Fruit fly (Drosophila melanogaster): Measurements from ENCODE around the gene Bet5.

- TF ChIP-seq rn (GFP tag; IDR thresholded peaks at IDR 0.05) (no peak), CG14655 (GFP tag; optimal IDR thresholded peaks at IDR 0.05) (no peak), CG10348 (GFP tag; IDR thresholded peaks at IDR 0.05) (no peak), EcR (GFP tag; optimal IDR thresholded peaks at IDR 0.05) (no peak), CG34367 (tag; optimal IDR thresholded peaks at IDR 0.05) (no peak), CG9948 (tag; optimal IDR thresholded peaks at IDR 0.05) (no peak), gl (tag; optimal IDR thresholded peaks at IDR 0.05) (no peak), CG17806 (tag; optimal IDR thresholded peaks at IDR 0.05) (no peak)
Measured at dm6 chr3R:30163228-30163627, 16.8 kb upstream of the Bet5 start.

All from whole organism, pupa.